Worm (Caenorhabditis elegans): Measurements from ENCODE around the gene T09A5.15.

T09A5.15 gene

ce11 chrII:7884898-7885297 lies 27.1 kb downstream of the T09A5.15 start:
- TF ChIP-seq mml-1 (tag; optimal IDR thresholded peaks at IDR 0.05) (no peak), daf-12 (tag; optimal IDR thresholded peaks at IDR 0.05) (no peak), egl-27 (tag; optimal IDR thresholded peaks at IDR 0.05) (no peak), elt-3 (tag; optimal IDR thresholded peaks at IDR 0.05) (no peak), R02D3.7 (tag; optimal IDR thresholded peaks at IDR 0.05) (no peak), lin-39 (tag; optimal IDR thresholded peaks at IDR 0.05) (peak; percentile 60), nhr-67 (tag; optimal IDR thresholded peaks at IDR 0.05) (no peak), hmg-11 (tag; optimal IDR thresholded peaks at IDR 0.05) (peak; percentile 18), nhr-12 (tag; optimal IDR thresholded peaks at IDR 0.05) (no peak), tbx-2 (tag; optimal IDR thresholded peaks at IDR 0.05) (no peak), snpc-4 (tag; optimal IDR thresholded peaks at IDR 0.05) (no peak), unc-62 (GFP tag; optimal IDR thresholded peaks at IDR 0.05) (no peak), nfya-1 (tag; optimal IDR thresholded peaks at IDR 0.05; ENCODE audit: insufficient read depth) (peak; percentile 74), aly-2 (tag; optimal IDR thresholded peaks at IDR 0.05) (no peak), nhr-11 (tag; optimal IDR thresholded peaks at IDR 0.05) (no peak), sea-2 (GFP tag; optimal IDR thresholded peaks at IDR 0.05) (peak; percentile 40), fkh-10 (GFP tag; optimal IDR thresholded peaks at IDR 0.05) (peak; percentile 31), mdl-1 (tag; optimal IDR thresholded peaks at IDR 0.05) (no peak), skn-1 (tag; optimal IDR thresholded peaks at IDR 0.05) (no peak), lin-15B (tag; optimal IDR thresholded peaks at IDR 0.05) (no peak), nhr-28 (tag; optimal IDR thresholded peaks at IDR 0.05) (no peak)

ce11 chrII:7887295-7887694 lies 29.5 kb downstream of the T09A5.15 start:
- TF ChIP-seq pha-4 (tag; optimal IDR thresholded peaks at IDR 0.05) (peak; percentile 32), nhr-76 (tag; optimal IDR thresholded peaks at IDR 0.05) (no peak), ceh-9 (tag; optimal IDR thresholded peaks at IDR 0.05) (no peak), ceh-16 (tag; optimal IDR thresholded peaks at IDR 0.05) (no peak), egl-27 (tag; optimal IDR thresholded peaks at IDR 0.05) (no peak), unc-39 (tag; optimal IDR thresholded peaks at IDR 0.05) (no peak), nhr-67 (tag; optimal IDR thresholded peaks at IDR 0.05) (no peak), hmg-11 (tag; optimal IDR thresholded peaks at IDR 0.05) (peak; percentile 36), ZK546.5 (tag; optimal IDR thresholded peaks at IDR 0.05) (no peak), mdl-1 (tag; optimal IDR thresholded peaks at IDR 0.05) (no peak), lin-15B (tag; optimal IDR thresholded peaks at IDR 0.05) (peak; percentile 7), snpc-4 (tag; optimal IDR thresholded peaks at IDR 0.05) (peak; percentile 45), nhr-23 (tag; optimal IDR thresholded peaks at IDR 0.05) (peak; percentile 1), ceh-28 (tag; optimal IDR thresholded peaks at IDR 0.05) (peak; percentile 8), unc-62 (GFP tag; optimal IDR thresholded peaks at IDR 0.05) (no peak), R02D3.7 (tag; optimal IDR thresholded peaks at IDR 0.05) (no peak), nhr-237 (tag; optimal IDR thresholded peaks at IDR 0.05) (no peak), daf-12 (tag; optimal IDR thresholded peaks at IDR 0.05) (no peak), jun-1 (tag; optimal IDR thresholded peaks at IDR 0.05) (peak; percentile 22), ceh-82 (tag; optimal IDR thresholded peaks at IDR 0.05) (no peak), nhr-77 (tag; optimal IDR thresholded peaks at IDR 0.05) (no peak), ztf-4 (tag; optimal IDR thresholded peaks at IDR 0.05) (no peak), nhr-25 (tag; optimal IDR thresholded peaks at IDR 0.05) (peak; percentile 61), mml-1 (tag; optimal IDR thresholded peaks at IDR 0.05) (no peak), eor-1 (tag; optimal IDR thresholded peaks at IDR 0.05) (no peak), pqm-1 (tag; optimal IDR thresholded peaks at IDR 0.05) (no peak), elt-3 (tag; optimal IDR thresholded peaks at IDR 0.05) (no peak), zag-1 (tag; optimal IDR thresholded peaks at IDR 0.05) (no peak), ztf-11 (tag; optimal IDR thresholded peaks at IDR 0.05) (no peak), elt-1 (tag; optimal IDR thresholded peaks at IDR 0.05) (no peak), nhr-11 (tag; optimal IDR thresholded peaks at IDR 0.05) (peak; percentile 91), nfya-1 (tag; optimal IDR thresholded peaks at IDR 0.05; ENCODE audit: insufficient read depth) (peak; percentile 63), skn-1 (tag; optimal IDR thresholded peaks at IDR 0.05) (peak; percentile 19), aly-2 (tag; optimal IDR thresholded peaks at IDR 0.05) (no peak), egl-5 (tag; optimal IDR thresholded peaks at IDR 0.05) (peak; percentile 72), lsy-12 (tag; optimal IDR thresholded peaks at IDR 0.05) (no peak), lin-39 (tag; optimal IDR thresholded peaks at IDR 0.05) (peak; percentile 67), elt-2 (tag; optimal IDR thresholded peaks at IDR 0.05) (no peak), ama-1 (optimal IDR thresholded peaks at IDR 0.05) (peak; percentile 53), fos-1 (tag; optimal IDR thresholded peaks at IDR 0.05) (no peak), sea-2 (GFP tag; optimal IDR thresholded peaks at IDR 0.05) (peak; percentile 27), nhr-28 (tag; optimal IDR thresholded peaks at IDR 0.05) (no peak), nhr-12 (tag; optimal IDR thresholded peaks at IDR 0.05) (no peak), fkh-2 (tag; optimal IDR thresholded peaks at IDR 0.05) (peak; percentile 87), tbx-2 (tag; optimal IDR thresholded peaks at IDR 0.05) (no peak), nhr-43 (tag; optimal IDR thresholded peaks at IDR 0.05; ENCODE audit: poor library complexity, severe bottlenecking) (no peak), fkh-10 (GFP tag; optimal IDR thresholded peaks at IDR 0.05) (peak; percentile 69)

Data from whole organism, L3 larva.